Worm (Caenorhabditis elegans): ENCODE results near the gene elf-1.

- TF ChIP-seq M03D4.4 (tag; optimal IDR thresholded peaks at IDR 0.05) = no peak
- no peak for TF ChIP-seq lsy-2 (tag; optimal IDR thresholded peaks at IDR 0.05)
- TF ChIP-seq nhr-237 (tag; optimal IDR thresholded peaks at IDR 0.05) = no peak
These were observed 42.5 kb upstream of the elf-1 start, which contains the start of gene orai-1 for ce11 chrIII:646454-646853.

Measured in whole organism, mixed stage, embryonic.